Worm (Caenorhabditis elegans) whole organism, mixed stage, embryonic: ENCODE measurements around the gene Y97E10C.1.

Source experiments
- M03D4.4 ChIP-seq: sonication (generic microtip); optimal IDR thresholded peaks from 2 replicates; lab custom pipeline; 2017; ENCODE audit warnings: mild to moderate bottlenecking, missing genetic modification characterization, missing compliant biosample characterization
- bed-3 ChIP-seq: fragments of 200-800 bp; sonication (Bioruptor generic); optimal IDR thresholded peaks from 3 replicates; lab custom pipeline; 2018; ENCODE audit warnings: mild to moderate bottlenecking, missing genetic modification characterization, moderate library complexity, missing compliant biosample characterization
- blmp-1 ChIP-seq: fragments of 150-350 bp; optimal IDR thresholded peaks from 2 replicates; lab custom pipeline; 2014; ENCODE audit warnings: missing biosample characterization, missing genetic modification characterization
- ceh-39 ChIP-seq: fragments of 150-350 bp; optimal IDR thresholded peaks from 2 replicates; lab custom pipeline; 2014; ENCODE audit warnings: missing biosample characterization, missing genetic modification characterization
- ceh-43 ChIP-seq: fragments of 200-800 bp; sonication (Bioruptor generic); optimal IDR thresholded peaks from 2 replicates; lab custom pipeline; 2018; ENCODE audit warnings: mild to moderate bottlenecking, missing genetic modification characterization, moderate library complexity, missing compliant biosample characterization
- ces-1 ChIP-seq: fragments of 150-350 bp; optimal IDR thresholded peaks from 2 replicates; lab custom pipeline; 2014; ENCODE audit warnings: missing biosample characterization, missing genetic modification reagents, missing genetic modification characterization
- cnd-1 ChIP-seq: fragments of 200-800 bp; sonication (Bioruptor generic); optimal IDR thresholded peaks from 2 replicates; lab custom pipeline; 2018; ENCODE audit warnings: mild to moderate bottlenecking, missing genetic modification characterization, missing compliant biosample characterization
- drap-1 ChIP-seq: fragments of 200-800 bp; sonication (Bioruptor generic); optimal IDR thresholded peaks from 3 replicates; lab custom pipeline; 2018; ENCODE audit warnings: mild to moderate bottlenecking, missing genetic modification characterization, missing compliant biosample characterization
- elt-1 ChIP-seq: sonication (generic microtip); optimal IDR thresholded peaks from 2 replicates; lab custom pipeline; 2017; ENCODE audit warnings: missing genetic modification characterization, mild to moderate bottlenecking, missing compliant biosample characterization, antibody characterized with exemption, moderate library complexity, borderline replicate concordance; ENCODE audit not compliant: insufficient read depth
- elt-3 ChIP-seq: fragments of 150-350 bp; optimal IDR thresholded peaks from 2 replicates; lab custom pipeline; 2014; ENCODE audit warnings: missing biosample characterization, missing genetic modification characterization
- flh-1 ChIP-seq: fragments of 200-800 bp; sonication (Bioruptor generic); optimal IDR thresholded peaks from 2 replicates; lab custom pipeline; 2018; ENCODE audit warnings: mild to moderate bottlenecking, missing genetic modification characterization, moderate library complexity, missing compliant biosample characterization
- ham-2 ChIP-seq: fragments of 200-800 bp; sonication (Bioruptor generic); optimal IDR thresholded peaks from 2 replicates; lab custom pipeline; 2018; ENCODE audit warnings: mild to moderate bottlenecking, missing genetic modification characterization, missing compliant biosample characterization
- hlh-1 ChIP-seq: fragments of 150-350 bp; optimal IDR thresholded peaks from 2 replicates; lab custom pipeline; 2014; ENCODE audit warnings: missing biosample characterization, missing genetic modification reagents, missing genetic modification characterization
- lin-13 ChIP-seq: fragments of 150-350 bp; optimal IDR thresholded peaks from 2 replicates; lab custom pipeline; 2014; ENCODE audit warnings: missing biosample characterization, missing genetic modification characterization
- lin-32 ChIP-seq: fragments of 200-800 bp; sonication (Bioruptor generic); optimal IDR thresholded peaks from 2 replicates; lab custom pipeline; 2018; ENCODE audit warnings: mild to moderate bottlenecking, missing genetic modification characterization, missing compliant biosample characterization
- lsy-2 ChIP-seq: fragments of 150-350 bp; optimal IDR thresholded peaks from 2 replicates; lab custom pipeline; 2014; ENCODE audit warnings: missing biosample characterization, missing genetic modification characterization
- mab-5 ChIP-seq: fragments of 150-350 bp; optimal IDR thresholded peaks from 2 replicates; lab custom pipeline; 2014; ENCODE audit warnings: missing biosample characterization, missing genetic modification characterization
- mep-1 ChIP-seq: fragments of 150-350 bp; optimal IDR thresholded peaks from 2 replicates; lab custom pipeline; 2017; ENCODE audit warnings: missing biosample characterization, missing genetic modification reagents, missing genetic modification characterization, inconsistent platforms
- mls-2 ChIP-seq: sonication (generic microtip); optimal IDR thresholded peaks from 2 replicates; lab custom pipeline; 2016; ENCODE audit warnings: mild to moderate bottlenecking, missing genetic modification characterization, moderate library complexity, missing compliant biosample characterization
- nhr-12 ChIP-seq: fragments of 150-350 bp; optimal IDR thresholded peaks from 2 replicates; lab custom pipeline; 2014; ENCODE audit warnings: missing biosample characterization, missing genetic modification characterization
- nhr-2 ChIP-seq: fragments of 150-350 bp; optimal IDR thresholded peaks from 2 replicates; lab custom pipeline; 2014; ENCODE audit warnings: missing biosample characterization, missing genetic modification characterization
- nhr-237 ChIP-seq: fragments of 150-350 bp; optimal IDR thresholded peaks from 2 replicates; lab custom pipeline; 2014; ENCODE audit warnings: missing biosample characterization, missing genetic modification characterization
- nhr-28 ChIP-seq: fragments of 150-350 bp; optimal IDR thresholded peaks from 2 replicates; lab custom pipeline; 2014; ENCODE audit warnings: missing biosample characterization, missing genetic modification characterization
- nhr-76 ChIP-seq: sonication (generic microtip); optimal IDR thresholded peaks from 2 replicates; lab custom pipeline; 2017; ENCODE audit warnings: missing biosample characterization, missing genetic modification characterization
- pha-4 ChIP-seq: fragments of 150-350 bp; optimal IDR thresholded peaks from 2 replicates; lab custom pipeline; 2018; ENCODE audit warnings: missing biosample characterization, missing genetic modification reagents, missing genetic modification characterization
- sem-2 ChIP-seq: fragments of 200-800 bp; sonication (Bioruptor generic); optimal IDR thresholded peaks from 2 replicates; lab custom pipeline; 2018; ENCODE audit warnings: mild to moderate bottlenecking, missing genetic modification characterization, missing compliant biosample characterization
- snpc-4 ChIP-seq: fragments of 150-350 bp; optimal IDR thresholded peaks from 2 replicates; lab custom pipeline; 2014; ENCODE audit warnings: missing biosample characterization, missing genetic modification characterization
- sptf-1 ChIP-seq: sonication (generic microtip); optimal IDR thresholded peaks from 2 replicates; lab custom pipeline; 2017; ENCODE audit warnings: mild to moderate bottlenecking, missing genetic modification characterization, moderate library complexity, missing compliant biosample characterization
- tbx-8 ChIP-seq: fragments of 200-800 bp; sonication (Bioruptor generic); optimal IDR thresholded peaks from 2 replicates; lab custom pipeline; 2018; ENCODE audit warnings: mild to moderate bottlenecking, missing genetic modification characterization, moderate library complexity, missing compliant biosample characterization
- unc-120 ChIP-seq: sonication (generic microtip); optimal IDR thresholded peaks from 2 replicates; lab custom pipeline; 2017; ENCODE audit warnings: missing genetic modification characterization, missing compliant biosample characterization; ENCODE audit not compliant: poor library complexity, severe bottlenecking
- unc-39 ChIP-seq: fragments of 150-350 bp; optimal IDR thresholded peaks from 2 replicates; lab custom pipeline; 2014; ENCODE audit warnings: missing biosample characterization, missing genetic modification characterization
- unc-62 ChIP-seq: fragments of 150-350 bp; optimal IDR thresholded peaks from 2 replicates; lab custom pipeline; 2014; ENCODE audit warnings: missing biosample characterization, missing genetic modification reagents, missing genetic modification characterization
- zip-8 ChIP-seq: fragments of 150-350 bp; optimal IDR thresholded peaks from 2 replicates; lab custom pipeline; 2014; ENCODE audit warnings: missing biosample characterization, missing genetic modification characterization
- ztf-11 ChIP-seq: fragments of 150-350 bp; optimal IDR thresholded peaks from 2 replicates; lab custom pipeline; 2014; ENCODE audit warnings: missing biosample characterization, missing genetic modification characterization

Gene Y97E10C.1

DNA sequence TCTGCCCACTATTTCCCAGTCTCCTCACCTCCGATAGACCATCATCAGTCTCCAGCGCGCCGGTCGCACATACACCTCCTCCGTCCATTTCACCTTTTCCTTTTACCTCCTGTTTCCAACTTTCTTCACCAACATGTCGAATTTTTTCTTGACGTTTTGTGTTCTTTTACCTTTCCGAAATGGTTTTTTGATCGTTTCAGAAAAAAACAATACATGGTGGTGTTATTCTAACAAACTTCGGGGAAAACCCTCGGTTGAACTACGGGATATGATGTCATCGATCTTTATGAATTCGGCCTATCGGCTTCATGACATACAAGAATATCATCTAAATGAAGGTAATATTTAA lies at the start of gene Y97E10C.1:
Gene Y97E10C.1 (plus strand): TSS at position 201 of the 349 bp plus-strand sequence.
- TF ChIP-seq pha-4, result no peak
- TF ChIP-seq unc-62 (GFP tag; lab: Kevin White, UChicago), result no peak
- no peak for TF ChIP-seq ceh-39 (tag; lab: Kevin White, UChicago)
- no peak for TF ChIP-seq lsy-2 (tag; lab: Kevin White, UChicago)
- TF ChIP-seq elt-1 (tag; lab: Kevin White, UChicago), result no peak
- TF ChIP-seq elt-3 (tag; lab: Kevin White, UChicago), result no peak
- TF ChIP-seq mab-5 (tag; lab: Kevin White, UChicago), result no peak
- TF ChIP-seq flh-1 (GFP tag; lab: Kevin White, UChicago), result no peak
- no peak for TF ChIP-seq sem-2
- no peak for TF ChIP-seq nhr-28 (tag; lab: Kevin White, UChicago)
- no peak for TF ChIP-seq unc-39 (tag; lab: Kevin White, UChicago)
- TF ChIP-seq bed-3 (GFP tag; lab: Kevin White, UChicago), result no peak
- no peak for TF ChIP-seq ces-1 (GFP tag; lab: Kevin White, UChicago)
- no peak for TF ChIP-seq mls-2 (tag; lab: Kevin White, UChicago)
- no peak for TF ChIP-seq mep-1
- TF ChIP-seq nhr-237 (tag; lab: Kevin White, UChicago), result no peak
- TF ChIP-seq nhr-12 (tag; lab: Kevin White, UChicago), result no peak
- TF ChIP-seq tbx-8 (GFP tag; lab: Kevin White, UChicago), result no peak

DNA sequence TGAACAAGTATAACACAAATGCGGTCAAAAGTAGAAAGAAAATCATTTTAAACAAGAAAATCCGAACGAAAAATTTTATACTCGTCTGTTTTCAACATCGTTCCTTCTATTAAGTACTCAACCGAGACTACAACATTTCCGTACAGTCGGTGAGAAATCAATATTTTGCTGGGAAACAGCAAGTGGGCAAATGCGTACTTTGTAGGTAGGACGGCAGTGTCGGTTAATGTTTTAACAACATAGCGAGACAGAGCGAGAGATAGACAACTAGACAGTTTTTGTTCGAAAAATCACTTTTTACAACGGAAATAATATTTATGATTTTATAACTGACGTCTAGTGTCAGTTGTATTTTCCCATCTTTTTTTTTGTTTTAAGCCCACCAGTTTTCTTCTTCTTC lies 47.3 kb upstream of the Y97E10C.1 start, which contains the start of gene cyp-33A1:
Gene cyp-33A1 (minus strand): TSS at position 72 of the 400 bp plus-strand sequence.
- TF ChIP-seq blmp-1 (tag; lab: Kevin White, UChicago) (no peak), ztf-11 (tag; lab: Kevin White, UChicago) (no peak), elt-3 (tag; lab: Kevin White, UChicago) (no peak), lsy-2 (tag; lab: Kevin White, UChicago) (no peak), flh-1 (GFP tag; lab: Kevin White, UChicago) (no peak), lin-32 (no peak), bed-3 (GFP tag; lab: Kevin White, UChicago) (no peak), nhr-2 (no peak), lin-13 (no peak), nhr-28 (tag; lab: Kevin White, UChicago) (no peak), unc-120 (tag; lab: Kevin White, UChicago) (no peak), ceh-43 (GFP tag; lab: Kevin White, UChicago) (no peak), M03D4.4 (tag; lab: Kevin White, UChicago) (no peak), ham-2 (GFP tag; lab: Kevin White, UChicago) (no peak), sem-2 (no peak), cnd-1 (tag; lab: Kevin White, UChicago) (no peak), mls-2 (tag; lab: Kevin White, UChicago) (no peak), drap-1 (GFP tag; lab: Kevin White, UChicago) (no peak), snpc-4 (tag; lab: Kevin White, UChicago) (no peak)

DNA sequence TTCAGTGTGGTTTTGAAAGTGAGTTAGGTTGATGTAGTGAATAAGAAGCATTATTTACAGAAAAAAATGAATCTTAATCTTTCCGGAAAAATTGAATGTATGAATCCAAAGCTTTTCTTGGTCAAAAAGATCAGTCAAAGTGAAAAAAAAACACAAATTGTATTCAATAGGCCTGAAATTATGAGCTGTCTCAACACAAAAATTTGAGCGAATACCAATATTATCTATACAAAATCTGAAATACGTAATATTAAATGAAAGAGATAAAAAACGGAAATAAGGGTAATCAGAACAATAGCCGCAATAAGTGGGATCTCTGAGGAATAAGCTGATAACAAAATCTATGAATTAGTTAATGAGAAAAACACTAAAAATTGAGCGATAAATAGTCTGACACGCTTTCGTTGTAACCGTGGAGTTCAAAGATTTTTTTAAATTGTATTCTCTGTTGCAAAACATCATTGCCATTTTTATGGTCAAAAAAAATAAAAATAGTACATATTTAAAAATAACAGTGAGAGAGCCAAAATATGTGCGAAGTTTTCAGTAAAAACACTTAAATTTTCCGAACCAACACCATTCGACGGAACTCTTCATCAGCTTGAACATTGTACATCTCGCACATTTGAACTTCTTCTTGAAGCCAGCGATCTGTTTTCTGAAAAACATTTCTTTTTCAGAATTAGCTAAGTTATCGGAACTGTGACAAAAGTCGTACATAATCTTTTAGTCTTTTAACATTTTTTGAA lies 44.6 kb upstream of the Y97E10C.1 start, which contains the start of gene sre-11:
Gene sre-11 (minus strand): TSS at position 51 of the 749 bp plus-strand sequence.
- no peak for TF ChIP-seq nhr-76 (tag; lab: Kevin White, UChicago)
- TF ChIP-seq mab-5 (tag; lab: Kevin White, UChicago), result no peak
- TF ChIP-seq snpc-4 (tag; lab: Kevin White, UChicago), result no peak
- TF ChIP-seq nhr-28 (tag; lab: Kevin White, UChicago), result no peak
- TF ChIP-seq hlh-1 (tag; lab: Kevin White, UChicago), result no peak
- no peak for TF ChIP-seq ceh-39 (tag; lab: Kevin White, UChicago)
- no peak for TF ChIP-seq unc-62 (GFP tag; lab: Kevin White, UChicago)
- no peak for TF ChIP-seq zip-8 (tag; lab: Kevin White, UChicago)
- no peak for TF ChIP-seq sptf-1 (tag; lab: Kevin White, UChicago)
- no peak for TF ChIP-seq nhr-12 (tag; lab: Kevin White, UChicago)
- TF ChIP-seq ham-2 (GFP tag; lab: Kevin White, UChicago), result no peak
- TF ChIP-seq tbx-8 (GFP tag; lab: Kevin White, UChicago), result no peak
